Worm (Caenorhabditis elegans) whole organism, L3 larva: ENCODE data around the gene C03H12.1.

ENCODE experiments used
- aly-2 ChIP-seq: fragments of 150-350 bp; optimal IDR thresholded peaks from 2 replicates; lab custom pipeline; 2014; ENCODE audit warnings: missing biosample characterization, missing genetic modification characterization
- daf-12 ChIP-seq: fragments of 150-350 bp; optimal IDR thresholded peaks from 2 replicates; lab custom pipeline; 2014; ENCODE audit warnings: missing biosample characterization, missing genetic modification reagents, missing genetic modification characterization
- fkh-10 ChIP-seq: sonication (generic microtip); optimal IDR thresholded peaks from 2 replicates; lab custom pipeline; 2017; ENCODE audit warnings: missing biosample characterization, missing genetic modification reagents, missing genetic modification characterization
- lin-15B ChIP-seq: fragments of 150-350 bp; optimal IDR thresholded peaks from 2 replicates; lab custom pipeline; 2014; ENCODE audit warnings: missing biosample characterization, missing genetic modification characterization
- nhr-11 ChIP-seq: fragments of 150-350 bp; optimal IDR thresholded peaks from 2 replicates; lab custom pipeline; 2014; ENCODE audit warnings: missing biosample characterization, missing genetic modification characterization
- nhr-237 ChIP-seq: fragments of 150-350 bp; optimal IDR thresholded peaks from 2 replicates; lab custom pipeline; 2014; ENCODE audit warnings: missing biosample characterization, missing genetic modification characterization
- nhr-25 ChIP-seq: sonication (generic microtip); optimal IDR thresholded peaks from 2 replicates; lab custom pipeline; 2017; ENCODE audit warnings: missing biosample characterization, missing genetic modification characterization
- nhr-28 ChIP-seq: fragments of 150-350 bp; optimal IDR thresholded peaks from 2 replicates; lab custom pipeline; 2014; ENCODE audit warnings: missing biosample characterization, missing genetic modification characterization
- pha-4 ChIP-seq: fragments of 150-350 bp; optimal IDR thresholded peaks from 2 replicates; lab custom pipeline; 2014; ENCODE audit warnings: missing biosample characterization, missing genetic modification reagents, missing genetic modification characterization
- unc-39 ChIP-seq: sonication (generic microtip); optimal IDR thresholded peaks from 4 replicates; lab custom pipeline; 2017; ENCODE audit warnings: missing biosample characterization, missing genetic modification characterization
- unc-62 ChIP-seq: fragments of 150-350 bp; sonication (generic microtip); optimal IDR thresholded peaks from 4 replicates; lab custom pipeline; 2014; ENCODE audit warnings: missing biosample characterization, missing genetic modification reagents, missing genetic modification characterization

ce11 chrX:15721346-15721745 lies 32.1 kb downstream of the C03H12.1 start, which contains the start of gene ZK662.5:
- no peak for TF ChIP-seq nhr-28
- TF ChIP-seq unc-39 (tag; lab: Kevin White, UChicago), result no peak
- TF ChIP-seq aly-2 (tag; lab: Kevin White, UChicago), result no peak
- TF ChIP-seq lin-15B (tag; lab: Kevin White, UChicago), result no peak
- TF ChIP-seq nhr-237, result no peak
- no peak for TF ChIP-seq fkh-10
- TF ChIP-seq pha-4 (tag; lab: Kevin White, UChicago), result no peak
- no peak for TF ChIP-seq nhr-25
- no peak for TF ChIP-seq daf-12 (tag; lab: Kevin White, UChicago)
- TF ChIP-seq nhr-11 (tag; lab: Kevin White, UChicago), result no peak
- no peak for TF ChIP-seq unc-62 (GFP tag; lab: Kevin White, UChicago)
